Fruit fly (Drosophila melanogaster) whole organism, pupa: ENCODE results near the gene COX7A.

Experiments
- CG10348 ChIP-seq: fragments of 200-800 bp; sonication (Bioruptor generic); IDR thresholded peaks from 2 replicates; pipeline ENCODE4 v1.3.6; 2022; ENCODE audit warnings: missing biosample characterization, missing genetic modification characterization
- CG12605 ChIP-seq: fragments of 200-800 bp; sonication (Bioruptor generic); IDR thresholded peaks from 2 replicates; pipeline ENCODE4 v1.3.6; 2022; ENCODE audit warnings: missing biosample characterization, missing genetic modification characterization
- CG13204 ChIP-seq: fragments of 200-800 bp; sonication (Bioruptor generic); optimal IDR thresholded peaks from 2 replicates; lab custom pipeline; 2018; ENCODE audit warnings: missing biosample characterization, mild to moderate bottlenecking, missing genetic modification characterization, moderate library complexity
- CG14655 ChIP-seq: fragments of 200-800 bp; sonication (Bioruptor generic); optimal IDR thresholded peaks from 3 replicates; lab custom pipeline; 2017; ENCODE audit warnings: mild to moderate bottlenecking, missing biosample characterization, missing genetic modification reagents, missing genetic modification characterization
- CG15710 ChIP-seq: fragments of 200-800 bp; sonication (Bioruptor generic); optimal IDR thresholded peaks from 2 replicates; lab custom pipeline; 2018; ENCODE audit warnings: missing biosample characterization, mild to moderate bottlenecking, missing genetic modification characterization, moderate library complexity
- CG17806 ChIP-seq: fragments of 200-800 bp; sonication (Bioruptor generic); optimal IDR thresholded peaks from 2 replicates; lab custom pipeline; 2018; ENCODE audit warnings: missing biosample characterization, mild to moderate bottlenecking, missing genetic modification characterization, moderate library complexity
- CG32121 ChIP-seq: fragments of 200-800 bp; sonication (Bioruptor generic); IDR thresholded peaks from 2 replicates; pipeline ENCODE4 v1.3.6; 2022; ENCODE audit warnings: missing biosample characterization, missing genetic modification characterization
- CG34367 ChIP-seq: fragments of 200-800 bp; sonication (Bioruptor generic); optimal IDR thresholded peaks from 2 replicates; lab custom pipeline; 2018; ENCODE audit warnings: missing biosample characterization, mild to moderate bottlenecking, missing genetic modification characterization
- CG4496 ChIP-seq: fragments of 200-800 bp; sonication (Bioruptor generic); IDR thresholded peaks from 3 replicates; pipeline ENCODE4 v1.3.6; 2022; ENCODE audit warnings: missing biosample characterization, missing genetic modification characterization
- CG8159 ChIP-seq: fragments of 200-800 bp; sonication (Bioruptor generic); optimal IDR thresholded peaks from 3 replicates; lab custom pipeline; 2018; ENCODE audit warnings: missing biosample characterization, mild to moderate bottlenecking, missing genetic modification characterization, moderate library complexity
- CG9948 ChIP-seq: fragments of 200-800 bp; sonication (Bioruptor generic); optimal IDR thresholded peaks from 2 replicates; lab custom pipeline; 2018; ENCODE audit warnings: missing biosample characterization, mild to moderate bottlenecking, missing genetic modification characterization, moderate library complexity
- D1 ChIP-seq: fragments of 200-800 bp; sonication (Bioruptor generic); optimal IDR thresholded peaks from 2 replicates; lab custom pipeline; 2018; ENCODE audit warnings: missing biosample characterization, mild to moderate bottlenecking, missing genetic modification characterization, moderate library complexity
- EcR ChIP-seq: fragments of 200-800 bp; sonication (Bioruptor generic); optimal IDR thresholded peaks from 3 replicates; lab custom pipeline; 2019; ENCODE audit warnings: missing biosample characterization, missing genetic modification characterization, mild to moderate bottlenecking, moderate library complexity, missing genetic modification reagents
- Ets98B ChIP-seq: fragments of 200-800 bp; sonication (Bioruptor generic); IDR thresholded peaks from 2 replicates; pipeline ENCODE4 v1.3.6; 2022; ENCODE audit warnings: missing biosample characterization, missing genetic modification characterization
- Pif1A ChIP-seq: fragments of 200-800 bp; sonication (Bioruptor generic); optimal IDR thresholded peaks from 3 replicates; lab custom pipeline; 2016; ENCODE audit warnings: missing biosample characterization, missing genetic modification characterization
- Snoo ChIP-seq: fragments of 200-800 bp; sonication (Bioruptor generic); optimal IDR thresholded peaks from 3 replicates; lab custom pipeline; 2017; ENCODE audit warnings: missing biosample characterization, mild to moderate bottlenecking, missing genetic modification characterization, inconsistent platforms
- fd96Ca ChIP-seq: fragments of 200-800 bp; sonication (Bioruptor generic); IDR thresholded peaks from 3 replicates; pipeline ENCODE4 v1.3.6; 2022; ENCODE audit warnings: missing biosample characterization, missing genetic modification characterization
- rn ChIP-seq: fragments of 200-800 bp; sonication (Bioruptor generic); IDR thresholded peaks from 2 replicates; pipeline ENCODE4 v1.3.6; 2022; ENCODE audit warnings: missing biosample characterization, missing genetic modification characterization

The COX7A gene

DNA sequence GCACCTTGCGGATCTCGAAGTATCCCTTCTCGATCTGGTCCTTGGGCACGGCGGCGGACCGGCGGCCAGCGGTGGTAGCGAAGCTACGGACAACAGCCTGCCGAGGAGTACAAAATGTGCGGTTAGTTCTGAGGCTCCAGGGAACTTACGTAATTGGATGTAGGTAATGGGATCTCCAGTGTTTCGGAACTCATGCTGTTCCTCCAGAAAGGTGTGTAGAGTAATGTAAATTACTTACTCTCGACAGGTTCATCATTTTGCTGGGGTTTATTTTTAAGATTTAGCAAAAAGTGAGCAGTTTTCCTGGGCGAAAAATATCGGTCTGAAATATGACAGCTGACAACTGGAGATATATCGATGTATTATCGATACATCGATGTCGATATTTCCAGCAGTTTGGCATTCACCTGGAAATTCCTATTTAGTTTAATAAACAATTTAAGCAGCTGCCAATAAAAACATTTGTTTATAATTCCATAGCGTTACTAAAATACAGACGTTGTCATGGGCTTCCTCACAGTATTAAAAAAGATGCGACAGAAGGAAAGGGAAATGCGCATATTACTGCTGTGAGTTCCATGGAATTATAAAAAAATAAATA is at the start of gene COX7A, which contains the start of gene Arl2:
COX7A (minus strand) TSS at position 369 of the 601 bp plus-strand sequence.
Arl2 (plus strand) TSS at position 426 of the 601 bp plus-strand sequence.
- TF ChIP-seq CG13204 (GFP tag; lab: Kevin White, UChicago) (no peak), CG15710 (no peak), CG9948 (tag; lab: Kevin White, UChicago) (no peak), CG17806 (tag; lab: Kevin White, UChicago) (no peak), D1 (tag; lab: Kevin White, UChicago) (no peak), CG14655 (GFP tag; lab: Kevin White, UChicago) (no peak), CG10348 (no peak), CG32121 (GFP tag; lab: Robert Waterston, UW) (no peak; the same call in 1 of the 2 replicates), rn (GFP tag; lab: Robert Waterston, UW) (no peak), CG12605 (GFP tag; lab: Robert Waterston, UW) (no peak), Pif1A (no peak), EcR (GFP tag; lab: Kevin White, UChicago) (no peak)
- TF ChIP-seq, all 21 proteins: peak for 0

- TF ChIP-seq rn (GFP tag; lab: Robert Waterston, UW) (no peak), Ets98B (GFP tag; lab: Robert Waterston, UW) (no peak), fd96Ca (GFP tag; lab: Robert Waterston, UW) (no peak), EcR (GFP tag; lab: Kevin White, UChicago) (no peak), CG32121 (GFP tag; lab: Robert Waterston, UW) (no peak), CG17806 (tag; lab: Kevin White, UChicago) (no peak), CG14655 (GFP tag; lab: Kevin White, UChicago) (no peak), CG34367 (no peak), CG8159 (tag; lab: Kevin White, UChicago) (no peak), CG15710 (no peak), Pif1A (no peak)
Measured at dm6 chr3R:8389636-8390035, 48.8 kb upstream of the COX7A start.

DNA sequence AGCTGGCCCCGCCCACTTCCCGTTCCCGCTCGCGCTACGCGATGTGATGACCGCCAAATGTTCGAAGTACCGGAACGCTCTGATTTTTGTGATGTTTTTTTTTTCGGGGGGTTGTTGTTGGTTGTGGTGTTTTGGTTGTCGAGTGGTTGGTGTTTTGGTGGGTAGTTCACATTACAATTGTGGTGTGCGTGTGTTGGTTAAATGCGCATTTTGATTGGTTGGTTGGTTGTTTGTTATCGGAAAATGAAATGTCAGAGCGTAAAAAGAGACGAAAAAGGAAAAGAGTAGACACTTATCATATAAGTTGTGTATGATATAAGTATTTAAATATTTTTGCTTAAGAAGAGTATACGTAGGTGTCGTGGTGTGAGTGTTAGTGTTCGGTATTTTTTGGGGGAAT is 27.7 kb upstream of the COX7A start:
- TF ChIP-seq CG17806 (tag; lab: Kevin White, UChicago) (no peak), CG15710 (no peak), Ets98B (GFP tag; lab: Robert Waterston, UW) (no peak), fd96Ca (GFP tag; lab: Robert Waterston, UW) (no peak), rn (GFP tag; lab: Robert Waterston, UW) (no peak), D1 (tag; lab: Kevin White, UChicago) (no peak), CG9948 (tag; lab: Kevin White, UChicago) (no peak)

DNA sequence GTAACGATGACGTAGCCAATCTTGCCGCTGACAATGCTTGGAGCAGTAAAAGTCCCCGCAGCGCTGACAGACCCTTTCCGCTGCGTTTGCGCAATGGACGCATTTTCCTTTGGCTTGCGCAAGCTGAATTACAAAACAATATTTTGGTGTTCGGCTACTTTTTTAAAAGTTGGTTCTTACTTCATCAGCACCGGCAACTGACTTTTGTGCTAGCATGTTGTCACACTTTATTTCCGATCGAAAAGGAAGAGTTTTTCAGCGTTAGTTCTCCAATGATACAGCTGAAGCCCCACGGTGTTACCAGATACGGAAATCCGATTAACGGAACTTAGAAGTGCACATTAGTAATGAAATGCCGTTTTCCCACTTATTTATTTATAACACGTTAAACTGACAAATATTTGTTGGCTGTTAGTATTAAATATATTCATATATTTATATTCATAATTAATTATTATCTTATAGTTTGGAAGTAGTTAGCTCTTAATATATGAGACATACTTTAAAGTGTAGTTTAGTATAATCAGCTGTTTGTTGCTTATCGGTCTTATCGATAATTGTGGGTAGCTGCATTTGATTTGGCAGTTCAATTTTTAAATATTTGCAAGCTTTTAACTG is 21.5 kb upstream of the COX7A start, which contains the start of the genes Veneno and CG7963:
Veneno (minus strand) TSS at position 296 of the 618 bp plus-strand sequence.
CG7963 (plus strand) TSS at position 568 of the 618 bp plus-strand sequence.
- TF ChIP-seq CG8159 (tag; lab: Kevin White, UChicago) (peak; percentile 31), CG9948 (tag; lab: Kevin White, UChicago) (no peak), CG15710 (peak; percentile 24)
- TF ChIP-seq, all 21 proteins: peak for 2

DNA sequence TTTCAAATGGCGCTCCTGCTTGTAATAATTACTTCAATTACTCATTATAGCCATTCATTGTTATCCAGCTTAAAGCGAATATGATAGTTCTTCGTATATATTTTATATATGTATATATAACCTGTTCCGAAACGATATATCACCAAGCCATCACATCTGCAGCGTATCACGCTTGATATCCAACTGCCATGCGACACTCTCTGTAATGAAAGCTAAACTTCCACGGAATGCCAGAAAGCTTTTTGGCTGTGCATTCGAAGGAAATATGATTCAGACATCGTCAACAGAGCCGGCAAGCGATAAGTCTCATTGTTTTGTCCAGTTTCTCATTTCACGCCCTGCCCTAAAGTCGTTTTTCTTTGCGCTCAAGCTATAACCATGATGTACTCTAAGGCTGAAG is 17.2 kb upstream of the COX7A start:
- TF ChIP-seq EcR (GFP tag; lab: Kevin White, UChicago): peak; percentile 5
- no peak for TF ChIP-seq fd96Ca (GFP tag; lab: Robert Waterston, UW)

DNA sequence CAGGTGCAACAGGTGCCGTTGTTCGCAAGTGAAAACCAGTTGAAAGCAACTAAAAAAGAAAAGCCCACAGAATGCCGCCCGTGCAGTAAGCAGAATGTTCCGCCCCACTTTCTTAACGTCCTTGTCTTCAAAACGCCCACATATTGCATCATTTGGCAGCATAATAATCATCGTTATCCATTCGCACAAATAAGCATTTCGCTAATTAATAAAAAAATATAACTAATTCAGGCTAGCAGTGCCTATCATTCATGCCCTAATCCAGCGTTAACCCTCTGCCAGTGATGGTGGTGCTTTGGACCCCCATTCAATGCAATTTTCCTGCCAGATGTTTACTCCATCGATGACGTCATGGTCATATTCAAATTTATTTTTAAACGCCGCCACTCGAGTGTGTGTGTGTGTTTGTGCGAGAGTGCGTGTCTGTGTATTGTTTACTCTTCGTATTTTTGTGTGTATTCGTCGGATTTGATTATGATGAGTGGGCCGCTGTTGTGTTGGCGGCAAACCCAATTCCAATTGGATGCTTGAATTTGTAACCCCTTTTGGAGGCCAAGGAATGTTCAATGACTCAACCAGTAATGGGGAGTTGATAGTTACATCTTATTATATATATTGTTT is 16.6 kb upstream of the COX7A start:
- no peak for TF ChIP-seq CG10348
- TF ChIP-seq CG34367: no peak
- no peak for TF ChIP-seq CG14655 (GFP tag; lab: Kevin White, UChicago)
- TF ChIP-seq Snoo (tag; lab: Kevin White, UChicago): no peak
- no peak for TF ChIP-seq CG9948 (tag; lab: Kevin White, UChicago)
- no peak for TF ChIP-seq CG4496
- TF ChIP-seq, all 21 proteins: peak for 0

DNA sequence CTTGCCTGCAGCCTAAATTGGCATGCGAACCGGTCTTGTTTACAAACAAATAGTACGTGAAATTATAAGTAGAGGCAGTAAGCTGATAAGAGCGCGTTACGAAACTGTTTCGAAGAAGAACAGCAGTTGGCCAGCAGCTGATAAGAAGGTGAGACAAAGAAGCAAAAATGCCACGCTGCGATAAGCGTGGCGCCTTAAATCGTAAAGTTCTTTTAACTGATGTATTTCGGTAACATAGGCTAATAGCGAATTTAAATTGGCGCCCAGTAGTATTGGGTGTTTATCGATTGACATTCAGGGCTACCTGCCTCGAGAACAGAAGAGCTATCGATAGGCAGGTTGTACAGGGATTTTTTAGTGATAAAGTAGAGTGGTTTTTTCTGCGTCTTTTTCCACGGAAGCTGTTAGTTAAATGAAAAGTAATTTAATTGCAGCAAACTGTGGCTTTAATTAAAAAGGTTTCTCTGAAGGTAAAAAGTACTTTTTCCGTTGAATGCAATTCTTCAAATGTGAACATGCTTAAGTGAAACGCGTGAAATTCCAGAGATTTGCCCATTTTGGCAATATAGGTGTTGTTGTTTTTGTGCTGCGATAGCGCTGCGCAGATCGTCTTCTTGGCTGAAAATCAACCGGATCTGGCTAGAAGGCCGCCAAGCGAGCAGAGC is 15.9 kb upstream of the COX7A start, which contains the start of gene stck:
stck (plus strand) TSS at position 353 of the 665 bp plus-strand sequence.
- TF ChIP-seq rn (GFP tag; lab: Robert Waterston, UW) (no peak), CG8159 (tag; lab: Kevin White, UChicago) (peak; percentile 12), CG15710 (no peak)
